Worm (Caenorhabditis elegans): ENCODE data around the gene dac-1.

DNA sequence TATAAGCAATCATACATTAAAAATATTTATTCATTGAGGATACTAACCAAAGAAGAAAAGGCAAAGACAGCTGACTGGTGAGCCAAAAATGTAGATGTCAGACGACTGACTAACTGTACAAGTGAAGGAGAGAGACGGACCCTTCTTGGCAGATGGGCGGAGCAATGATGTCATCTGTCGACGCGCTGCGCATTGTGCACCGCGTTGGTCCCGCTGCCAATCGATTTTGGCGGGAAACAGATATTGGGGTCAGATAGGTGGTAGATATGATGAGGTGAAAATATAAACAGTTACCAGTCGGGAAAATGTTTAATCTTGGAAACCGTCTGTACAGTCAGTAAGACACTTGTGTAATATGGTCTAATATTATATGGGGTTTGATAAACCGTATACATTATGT, 53.9 kb downstream of the dac-1 start, which contains the start of gene T24C4.2:
- TF ChIP-seq him-1 (tag; optimal IDR thresholded peaks at IDR 0.05) (no peak), W03F9.2 (tag; optimal IDR thresholded peaks at IDR 0.05) (no peak), dao-5 (tag; optimal IDR thresholded peaks at IDR 0.05) (no peak)

Measured in whole organism, L4/young adult.